Fruit fly (Drosophila melanogaster) Kc167 (cell line): ENCODE measurements around the gene CG1840.

ENCODE experiments used
- h ChIP-seq: fragments of >200 bp; optimal IDR thresholded peaks from 3 replicates; lab custom pipeline; 2018; ENCODE audit warnings: missing external identifiers
- insv ChIP-seq: fragments of >200 bp; optimal IDR thresholded peaks from 3 replicates; lab custom pipeline; 2018; ENCODE audit warnings: missing external identifiers
- psq ChIP-seq: fragments of >200 bp; optimal IDR thresholded peaks from 2 replicates; lab custom pipeline; 2017; ENCODE audit warnings: missing external identifiers
- ttk ChIP-seq: sonication (Bioruptor generic); optimal IDR thresholded peaks from 2 replicates; lab custom pipeline; 2017; ENCODE audit warnings: missing external identifiers

- TF ChIP-seq insv (lab: Kevin White, UChicago): no peak
- TF ChIP-seq h (lab: Kevin White, UChicago): no peak
- TF ChIP-seq psq: no peak
- TF ChIP-seq ttk (lab: Kevin White, UChicago): no peak
Observed at dm6 chrX:11924562-11924961, 36.4 kb downstream of the CG1840 start, which contains the start of gene Sclp.
